ENCODE assay signal across 4 worm cellular contexts in the genomic region with DNA sequence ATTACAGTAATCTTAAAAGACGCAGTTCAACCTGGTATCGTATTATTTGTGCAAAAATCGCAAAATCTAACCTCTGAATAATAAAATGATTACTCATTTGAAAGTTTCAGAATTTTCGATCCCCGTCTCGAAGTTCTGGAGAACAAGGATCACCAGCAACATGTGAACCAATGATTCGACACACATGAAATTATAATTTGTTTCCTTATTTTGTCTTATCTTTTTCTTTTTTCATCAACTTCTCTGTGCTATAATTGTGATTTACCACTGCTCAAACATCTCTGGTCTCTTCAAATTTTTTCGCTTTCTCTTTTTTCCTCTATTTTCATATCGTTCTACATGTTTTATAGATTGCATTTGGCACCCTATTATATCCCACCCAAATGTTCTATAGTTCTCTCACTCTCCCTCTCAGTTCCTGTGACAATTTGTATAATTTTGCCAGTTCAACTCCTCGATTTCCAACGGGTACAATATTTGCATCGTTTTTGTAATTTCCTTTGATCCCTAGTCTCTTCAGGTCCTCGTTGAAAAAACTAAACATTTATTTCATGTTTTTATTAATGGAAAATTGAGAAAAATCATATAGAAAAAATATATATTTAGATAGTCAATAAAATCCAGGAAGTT.
TF ChIP-seq lines count a peak whose summit lies in the region.

No protein-coding gene starts in this region.

TF ChIP-seq in whole organism, L1 larva, 84 proteins besides CTCF, POLR2A, EP300 and RAD21:
- TF ChIP-seq lsy-2 (tag; optimal IDR thresholded peaks at IDR 0.05; lab: Kevin White, UChicago), result peak; percentile 43 to 47
- TF ChIP-seq nhr-71 (tag; optimal IDR thresholded peaks at IDR 0.05; lab: Kevin White, UChicago), result peak; percentile 70
- peak; percentile 7 for TF ChIP-seq nhr-20 (tag; optimal IDR thresholded peaks at IDR 0.05; lab: Kevin White, UChicago)
- no peak for TF ChIP-seq efl-1 (optimal IDR thresholded peaks at IDR 0.05; lab: Kevin White, UChicago)
- TF ChIP-seq efl-1 (GFP tag; optimal IDR thresholded peaks at IDR 0.05 in 1 of 2; lab: Kevin White, UChicago), result peak in 1 of 2 experiments; percentile 14
- TF ChIP-seq nhr-11 (tag; optimal IDR thresholded peaks at IDR 0.05; lab: Kevin White, UChicago), result peak; percentile 2
- no peak for TF ChIP-seq zag-1 (tag; optimal IDR thresholded peaks at IDR 0.05; lab: Kevin White, UChicago)
- TF ChIP-seq ztf-4 (tag; optimal IDR thresholded peaks at IDR 0.05; lab: Kevin White, UChicago), result peak; percentile 35
- peak; percentile 18 for TF ChIP-seq snu-23 (GFP tag; optimal IDR thresholded peaks at IDR 0.05; lab: Kevin White, UChicago)
- no peak for TF ChIP-seq lin-39 (tag; optimal IDR thresholded peaks at IDR 0.05; lab: Kevin White, UChicago)
- no peak for TF ChIP-seq zip-4 (GFP tag; optimal IDR thresholded peaks at IDR 0.05; lab: Kevin White, UChicago)
- peak; percentile 17 for TF ChIP-seq swsn-7 (tag; optimal IDR thresholded peaks at IDR 0.05; lab: Kevin White, UChicago)
- TF ChIP-seq hlh-17 (GFP tag; optimal IDR thresholded peaks at IDR 0.05; lab: Kevin White, UChicago; ENCODE audit: borderline replicate concordance), result no peak
- TF ChIP-seq rnt-1 (tag; optimal IDR thresholded peaks at IDR 0.05; lab: Kevin White, UChicago), result peak; percentile 35
- TF ChIP-seq efl-3 (GFP tag; optimal IDR thresholded peaks at IDR 0.05; lab: Kevin White, UChicago), result no peak
- peak; percentile 28; the same call in 1 of the 2 replicates for TF ChIP-seq nhr-19 (GFP tag; conservative IDR thresholded peaks at IDR 0.05; lab: Robert Waterston, UW)
- TF ChIP-seq dsc-1 (tag; optimal IDR thresholded peaks at IDR 0.05; lab: Kevin White, UChicago), result no peak

TF ChIP-seq in whole organism, L3 larva, 47 proteins besides CTCF, POLR2A, EP300 and RAD21:
- TF ChIP-seq ceh-82 (tag; optimal IDR thresholded peaks at IDR 0.05; lab: Kevin White, UChicago) (peak; percentile 4), snpc-4 (tag; optimal IDR thresholded peaks at IDR 0.05; lab: Kevin White, UChicago) (no peak), pqm-1 (tag; optimal IDR thresholded peaks at IDR 0.05; lab: Kevin White, UChicago) (no peak), ZK546.5 (tag; optimal IDR thresholded peaks at IDR 0.05; lab: Kevin White, UChicago) (no peak), nhr-11 (tag; optimal IDR thresholded peaks at IDR 0.05; lab: Kevin White, UChicago) (no peak), daf-12 (tag; optimal IDR thresholded peaks at IDR 0.05; lab: Kevin White, UChicago) (peak; percentile 28), ceh-28 (tag; optimal IDR thresholded peaks at IDR 0.05; lab: Kevin White, UChicago) (peak; percentile 41), fkh-2 (tag; optimal IDR thresholded peaks at IDR 0.05; lab: Kevin White, UChicago) (no peak), ceh-9 (tag; optimal IDR thresholded peaks at IDR 0.05; lab: Kevin White, UChicago) (no peak), aly-2 (tag; optimal IDR thresholded peaks at IDR 0.05; lab: Kevin White, UChicago) (no peak), nfya-1 (tag; optimal IDR thresholded peaks at IDR 0.05; lab: Kevin White, UChicago; ENCODE audit: insufficient read depth) (peak; percentile 32)

TF ChIP-seq in whole organism, L4 larva, 104 proteins besides CTCF, POLR2A, EP300 and RAD21:
- TF ChIP-seq T26A8.4 (GFP tag; IDR thresholded peaks at IDR 0.05; lab: Robert Waterston, UW) (peak; percentile 66; the same call in 1 of the 2 replicates), lsy-2 (tag; optimal IDR thresholded peaks at IDR 0.05; lab: Kevin White, UChicago) (no peak), unc-62 (GFP tag; optimal IDR thresholded peaks at IDR 0.05 in 1 of 2; lab: Kevin White, UChicago) (peak in 1 of 2 experiments; percentile 94), unc-62 (tag; optimal IDR thresholded peaks at IDR 0.05; lab: Kevin White, UChicago) (no peak), ama-1 (optimal IDR thresholded peaks at IDR 0.05; lab: Kevin White, UChicago) (peak; percentile 48), gei-8 (GFP tag; optimal IDR thresholded peaks at IDR 0.05; lab: Kevin White, UChicago) (no peak), daf-16 (GFP tag; optimal IDR thresholded peaks at IDR 0.05; lab: Kevin White, UChicago) (peak in 1 of 2 experiments; percentile 78), daf-16 (tag; optimal IDR thresholded peaks at IDR 0.05; lab: Kevin White, UChicago) (no peak), zfp-3 (GFP tag; conservative IDR thresholded peaks at IDR 0.05; lab: Robert Waterston, UW) (no peak), ceh-44 (GFP tag; IDR thresholded peaks at IDR 0.05; lab: Robert Waterston, UW) (no peak)
TF ChIP-seq in whole organism, L4 larva: peak in this region for 4.

TF ChIP-seq in whole organism, young adult, 124 proteins besides CTCF, POLR2A, EP300 and RAD21:
- TF ChIP-seq hmg-1.2 (GFP tag; IDR thresholded peaks at IDR 0.05; lab: Robert Waterston, UW), result no peak
- no peak for TF ChIP-seq ceh-27 (GFP tag; optimal IDR thresholded peaks at IDR 0.05; lab: Kevin White, UChicago)
- no peak for TF ChIP-seq somi-1 (GFP tag; optimal IDR thresholded peaks at IDR 0.05; lab: Kevin White, UChicago)
- TF ChIP-seq efl-1 (GFP tag; optimal IDR thresholded peaks at IDR 0.05; lab: Kevin White, UChicago), result no peak
- no peak for TF ChIP-seq cebp-2 (GFP tag; IDR thresholded peaks at IDR 0.05; lab: Robert Waterston, UW)
- TF ChIP-seq him-1 (tag; optimal IDR thresholded peaks at IDR 0.05; lab: Kevin White, UChicago), result no peak
- TF ChIP-seq madf-3 (GFP tag; IDR thresholded peaks at IDR 0.05; lab: Robert Waterston, UW), result 0 out of 2 replicates have a peak, but pooled peaks have one; percentile 3
